Fruit fly (Drosophila melanogaster) whole organism, wandering third instar larva: ENCODE data around the gene Msp300.

Experiments
- Dif ChIP-seq: fragments of 200-275, 200-300 bp; sonication (Bioruptor generic); optimal IDR thresholded peaks from 2 replicates; lab custom pipeline; 2018; ENCODE audit warnings: missing biosample characterization, missing genetic modification characterization; ENCODE audit not compliant: partially characterized antibody
- Hnf4 ChIP-seq: fragments of 200-800 bp; sonication (Bioruptor generic); optimal IDR thresholded peaks from 2 replicates; lab custom pipeline; 2016; ENCODE audit warnings: missing biosample characterization, mild to moderate bottlenecking, missing genetic modification characterization
- br ChIP-seq: fragments of 200-800 bp; sonication (Bioruptor generic); optimal IDR thresholded peaks from 2 replicates; lab custom pipeline; 2016; ENCODE audit warnings: missing biosample characterization, missing genetic modification characterization
- fru ChIP-seq: fragments of 200-800 bp; sonication (Bioruptor generic); optimal IDR thresholded peaks from 3 replicates; lab custom pipeline; 2016; ENCODE audit warnings: missing biosample characterization, mild to moderate bottlenecking, missing genetic modification characterization
- rgr ChIP-seq: fragments of 200-800 bp; sonication (Bioruptor generic); optimal IDR thresholded peaks from 3 replicates; lab custom pipeline; 2016; ENCODE audit warnings: missing biosample characterization, mild to moderate bottlenecking, missing genetic modification characterization
- tai ChIP-seq: sonication (Bioruptor generic); optimal IDR thresholded peaks from 2 replicates; lab custom pipeline; 2016; ENCODE audit warnings: missing biosample characterization, missing genetic modification characterization

DNA sequence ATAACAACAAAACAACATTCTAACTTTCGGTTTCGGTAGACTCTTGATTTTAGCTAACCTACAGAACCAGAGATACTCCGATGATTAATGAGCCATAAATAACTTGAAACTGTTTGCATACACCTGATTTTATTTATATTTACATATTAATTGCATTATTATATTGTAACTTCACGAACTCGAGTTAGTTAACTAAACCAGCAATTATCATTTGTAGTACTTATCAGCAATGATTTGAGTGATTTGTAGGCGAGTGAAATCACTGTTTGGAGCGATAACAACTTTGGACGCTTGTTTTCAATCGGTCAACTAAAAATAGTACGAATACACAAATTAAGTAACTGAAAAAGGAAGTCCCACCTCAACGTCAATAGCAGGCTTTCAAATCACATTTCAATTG is 47.2 kb downstream of the Msp300 start:
- TF ChIP-seq Dif (no peak), rgr (GFP tag; lab: Kevin White, UChicago) (no peak), fru (GFP tag; lab: Kevin White, UChicago) (no peak), br (no peak), tai (no peak), Hnf4 (GFP tag; lab: Kevin White, UChicago) (no peak)
